Worm (Caenorhabditis elegans) whole organism, L2 larva: ENCODE measurements around the gene mdt-26.

ENCODE experiments used
- C34F6.9 ChIP-seq: fragments of 150-350 bp; optimal IDR thresholded peaks from 2 replicates; lab custom pipeline; 2014; ENCODE audit warnings: missing biosample characterization, missing genetic modification characterization
- F13H6.1 ChIP-seq: sonication (generic microtip); optimal IDR thresholded peaks from 2 replicates; lab custom pipeline; 2016; ENCODE audit warnings: missing genetic modification characterization, missing compliant biosample characterization
- R02D3.7 ChIP-seq: fragments of 150-350 bp; optimal IDR thresholded peaks from 2 replicates; lab custom pipeline; 2014; ENCODE audit warnings: missing biosample characterization, missing genetic modification characterization
- Y55F3AM.14 ChIP-seq: fragments of 200-800 bp; sonication (Bioruptor generic); optimal IDR thresholded peaks from 2 replicates; lab custom pipeline; 2018; ENCODE audit warnings: mild to moderate bottlenecking, missing genetic modification characterization, missing compliant biosample characterization
- ZK546.5 ChIP-seq: sonication (generic microtip); optimal IDR thresholded peaks from 2 replicates; lab custom pipeline; 2017; ENCODE audit warnings: missing biosample characterization, missing genetic modification characterization
- alr-1 ChIP-seq: fragments of 150-350 bp; optimal IDR thresholded peaks from 2 replicates; lab custom pipeline; 2014; ENCODE audit warnings: missing biosample characterization, missing genetic modification characterization
- aly-2 ChIP-seq: fragments of 150-350 bp; optimal IDR thresholded peaks from 2 replicates; lab custom pipeline; 2014; ENCODE audit warnings: missing biosample characterization, missing genetic modification characterization
- ama-1 ChIP-seq: fragments of 150-350 bp; optimal IDR thresholded peaks from 2 replicates; lab custom pipeline; 2018; ENCODE audit warnings: inconsistent platforms
- blmp-1 ChIP-seq: sonication (generic microtip); optimal IDR thresholded peaks from 2 replicates; lab custom pipeline; 2017; ENCODE audit warnings: missing genetic modification characterization, mild to moderate bottlenecking, missing compliant biosample characterization, antibody characterized with exemption, moderate library complexity; ENCODE audit not compliant: insufficient read depth
- ceh-16 ChIP-seq: fragments of 150-350 bp; optimal IDR thresholded peaks from 2 replicates; lab custom pipeline; 2014; ENCODE audit warnings: missing biosample characterization, missing genetic modification characterization
- ceh-82 ChIP-seq: fragments of 150-350 bp; optimal IDR thresholded peaks from 2 replicates; lab custom pipeline; 2014; ENCODE audit warnings: missing biosample characterization, missing genetic modification characterization
- crh-2 ChIP-seq: sonication (generic microtip); optimal IDR thresholded peaks from 2 replicates; lab custom pipeline; 2017; ENCODE audit warnings: missing biosample characterization, missing genetic modification characterization
- dmd-4 ChIP-seq: sonication (generic microtip); optimal IDR thresholded peaks from 2 replicates; lab custom pipeline; 2017; ENCODE audit warnings: missing biosample characterization, missing genetic modification characterization
- egl-27 ChIP-seq: sonication (generic microtip); optimal IDR thresholded peaks from 3 replicates; lab custom pipeline; 2017; ENCODE audit warnings: missing biosample characterization, missing genetic modification reagents, missing genetic modification characterization
- elt-1 ChIP-seq: fragments of 150-350 bp; optimal IDR thresholded peaks from 2 replicates; lab custom pipeline; 2014; ENCODE audit warnings: missing biosample characterization, missing genetic modification characterization
- elt-3 ChIP-seq: sonication (generic microtip); optimal IDR thresholded peaks from 2 replicates; lab custom pipeline; 2017; ENCODE audit warnings: missing biosample characterization, missing genetic modification characterization
- fos-1 ChIP-seq: fragments of 150-350 bp; optimal IDR thresholded peaks from 2 replicates; lab custom pipeline; 2014; ENCODE audit warnings: missing biosample characterization, missing genetic modification characterization
- gmeb-1 ChIP-seq: fragments of 150-350 bp; optimal IDR thresholded peaks from 2 replicates; lab custom pipeline; 2014; ENCODE audit warnings: missing biosample characterization, missing genetic modification characterization
- lin-11 ChIP-seq: fragments of 150-350 bp; sonication (generic microtip); optimal IDR thresholded peaks from 2 replicates; lab custom pipeline; 2014; ENCODE audit warnings: missing biosample characterization, missing genetic modification characterization, inconsistent platforms, mixed read lengths
- lin-13 ChIP-seq: fragments of 150-350 bp; optimal IDR thresholded peaks from 2 replicates; lab custom pipeline; 2014; ENCODE audit warnings: missing biosample characterization, missing genetic modification reagents, missing genetic modification characterization
- lin-39 ChIP-seq: fragments of 150-350 bp; optimal IDR thresholded peaks from 2 replicates; lab custom pipeline; 2014; ENCODE audit warnings: missing biosample characterization, missing genetic modification reagents, missing genetic modification characterization
- lsy-2 ChIP-seq, 2 experiments: fragments of 150-350 bp in 1 of 2; sonication (generic microtip) in 1 of 2; optimal IDR thresholded peaks; 2 replicates each; lab custom pipeline; 2014 to 2017; ENCODE audit warnings: missing biosample characterization in 2 of 2, missing genetic modification characterization in 2 of 2
- mab-5 ChIP-seq: fragments of 150-350 bp; optimal IDR thresholded peaks from 2 replicates; lab custom pipeline; 2014; ENCODE audit warnings: missing biosample characterization, missing genetic modification characterization
- mbf-1 ChIP-seq: sonication (generic microtip); optimal IDR thresholded peaks from 2 replicates; lab custom pipeline; 2017; ENCODE audit warnings: missing biosample characterization, missing genetic modification characterization
- mdl-1 ChIP-seq, 2 experiments: fragments of 150-350 bp in 1 of 2; sonication (generic microtip) in 1 of 2; optimal IDR thresholded peaks; 2 replicates each; lab custom pipeline; 2017; ENCODE audit warnings: missing biosample characterization in 2 of 2, missing genetic modification characterization in 2 of 2
- nhr-10 ChIP-seq: sonication (generic microtip); optimal IDR thresholded peaks from 2 replicates; lab custom pipeline; 2017; ENCODE audit warnings: missing biosample characterization, missing genetic modification characterization
- nhr-11 ChIP-seq: fragments of 150-350 bp; optimal IDR thresholded peaks from 2 replicates; lab custom pipeline; 2014; ENCODE audit warnings: missing biosample characterization, missing genetic modification characterization
- nhr-12 ChIP-seq: fragments of 150-350 bp; optimal IDR thresholded peaks from 2 replicates; lab custom pipeline; 2014; ENCODE audit warnings: missing biosample characterization, missing genetic modification characterization
- nhr-129 ChIP-seq: fragments of 150-350 bp; optimal IDR thresholded peaks from 2 replicates; lab custom pipeline; 2014; ENCODE audit warnings: missing biosample characterization, missing genetic modification characterization
- nhr-21 ChIP-seq: fragments of 150-350 bp; optimal IDR thresholded peaks from 2 replicates; lab custom pipeline; 2014; ENCODE audit warnings: missing biosample characterization, missing genetic modification characterization
- nhr-23 ChIP-seq: fragments of 150-350 bp; optimal IDR thresholded peaks from 2 replicates; lab custom pipeline; 2014; ENCODE audit warnings: missing biosample characterization, missing genetic modification reagents, missing genetic modification characterization
- nhr-237 ChIP-seq: fragments of 150-350 bp; optimal IDR thresholded peaks from 2 replicates; lab custom pipeline; 2014; ENCODE audit warnings: missing biosample characterization, missing genetic modification characterization
- nhr-25 ChIP-seq: fragments of 150-350 bp; sonication (generic microtip); optimal IDR thresholded peaks from 3 replicates; lab custom pipeline; 2014; ENCODE audit warnings: missing biosample characterization, missing genetic modification characterization
- nhr-6 ChIP-seq: fragments of 150-350 bp; optimal IDR thresholded peaks from 2 replicates; lab custom pipeline; 2014; ENCODE audit warnings: missing biosample characterization, missing genetic modification characterization
- nhr-77 ChIP-seq: fragments of 150-350 bp; optimal IDR thresholded peaks from 2 replicates; lab custom pipeline; 2014; ENCODE audit warnings: missing biosample characterization, missing genetic modification characterization
- peb-1 ChIP-seq: fragments of 150-350 bp; optimal IDR thresholded peaks from 2 replicates; lab custom pipeline; 2014; ENCODE audit warnings: missing biosample characterization, missing genetic modification characterization
- sem-4 ChIP-seq: fragments of 150-350 bp; optimal IDR thresholded peaks from 2 replicates; lab custom pipeline; 2014; ENCODE audit warnings: missing biosample characterization, missing genetic modification reagents, missing genetic modification characterization
- skn-1 ChIP-seq: sonication (generic microtip); optimal IDR thresholded peaks from 2 replicates; lab custom pipeline; 2017; ENCODE audit warnings: missing biosample characterization, missing genetic modification characterization
- sma-3 ChIP-seq: sonication (generic microtip); optimal IDR thresholded peaks from 2 replicates; lab custom pipeline; 2016; ENCODE audit warnings: missing genetic modification reagents, missing genetic modification characterization, missing compliant biosample characterization
- sma-9 ChIP-seq, 2 experiments: fragments of 150-350 bp in 1 of 2; sonication (generic microtip) in 1 of 2; optimal IDR thresholded peaks; 2 replicates each; lab custom pipeline; 2014 to 2016; ENCODE audit warnings: missing genetic modification characterization in 2 of 2, mild to moderate bottlenecking in 1 of 2, missing biosample characterization in 1 of 2, missing compliant biosample characterization in 1 of 2, missing genetic modification reagents in 1 of 2, moderate library complexity in 1 of 2
- snpc-4 ChIP-seq: fragments of 150-350 bp; optimal IDR thresholded peaks from 2 replicates; lab custom pipeline; 2014; ENCODE audit warnings: missing biosample characterization, missing genetic modification characterization
- unc-39 ChIP-seq: fragments of 150-350 bp; optimal IDR thresholded peaks from 2 replicates; lab custom pipeline; 2014; ENCODE audit warnings: missing biosample characterization, missing genetic modification characterization
- unc-55 ChIP-seq: fragments of 150-350 bp; sonication (generic microtip); optimal IDR thresholded peaks from 3 replicates; lab custom pipeline; 2014; ENCODE audit warnings: missing biosample characterization, missing genetic modification reagents, missing genetic modification characterization
- unc-62 ChIP-seq: fragments of 150-350 bp; optimal IDR thresholded peaks from 2 replicates; lab custom pipeline; 2014; ENCODE audit warnings: missing biosample characterization, missing genetic modification reagents, missing genetic modification characterization
- zag-1 ChIP-seq: fragments of 150-350 bp; optimal IDR thresholded peaks from 2 replicates; lab custom pipeline; 2014; ENCODE audit warnings: missing biosample characterization, missing genetic modification characterization
- ztf-1 ChIP-seq: fragments of 200-800 bp; sonication (Bioruptor generic); conservative IDR thresholded peaks from 2 replicates; pipeline ENCODE4 v1.3.6; 2022; ENCODE audit warnings: missing genetic modification characterization, missing compliant biosample characterization
- ztf-11 ChIP-seq: sonication (generic microtip); optimal IDR thresholded peaks from 2 replicates; lab custom pipeline; 2017; ENCODE audit warnings: missing biosample characterization, missing genetic modification characterization
- ztf-4 ChIP-seq: fragments of 150-350 bp; optimal IDR thresholded peaks from 2 replicates; lab custom pipeline; 2014; ENCODE audit warnings: missing biosample characterization, missing genetic modification characterization

Gene mdt-26

ce11 chrII:5698869-5699268 is 37.9 kb downstream of the mdt-26 start, which contains the start of the genes C25H3.10 and C25H3.1:
Gene C25H3.10 (minus strand): TSS chrII:5698969.
Gene C25H3.1 (plus strand): TSS chrII:5699071.
- TF ChIP-seq nhr-25 (tag; lab: Kevin White, UChicago) (no peak), snpc-4 (tag; lab: Kevin White, UChicago) (peak; percentile 6)
- TF ChIP-seq, all 48 proteins: peak for 1

ce11 chrII:5701485-5701884 is 40.5 kb downstream of the mdt-26 start:
- TF ChIP-seq elt-3 (tag; lab: Kevin White, UChicago): no peak
- TF ChIP-seq blmp-1 (tag; lab: Kevin White, UChicago): no peak
- TF ChIP-seq unc-39: no peak
- TF ChIP-seq gmeb-1 (tag; lab: Kevin White, UChicago): peak; percentile 69
- peak; percentile 42 for TF ChIP-seq lin-13 (GFP tag; lab: Kevin White, UChicago)
- peak; percentile 42 for TF ChIP-seq C34F6.9 (tag; lab: Kevin White, UChicago)
- no peak for TF ChIP-seq ceh-16 (tag; lab: Kevin White, UChicago)
- TF ChIP-seq alr-1 (tag; lab: Kevin White, UChicago): no peak
- TF ChIP-seq lin-11: no peak
- no peak for TF ChIP-seq nhr-77 (tag; lab: Kevin White, UChicago)
- no peak for TF ChIP-seq ZK546.5
- TF ChIP-seq ama-1 (lab: Kevin White, UChicago): peak; percentile 91
- no peak for TF ChIP-seq nhr-23 (tag; lab: Kevin White, UChicago)
- TF ChIP-seq aly-2 (tag; lab: Kevin White, UChicago): no peak
- TF ChIP-seq peb-1 (tag; lab: Kevin White, UChicago): no peak
- peak; percentile 5 for TF ChIP-seq egl-27 (tag; lab: Kevin White, UChicago)
- TF ChIP-seq ztf-1 (GFP tag; lab: Robert Waterston, UW): no peak
- peak; percentile 70 for TF ChIP-seq nhr-129
- TF ChIP-seq unc-62 (GFP tag; lab: Kevin White, UChicago): no peak
- TF ChIP-seq lin-39 (tag; lab: Kevin White, UChicago): no peak
- TF ChIP-seq nhr-25 (tag; lab: Kevin White, UChicago): peak; percentile 34
- TF ChIP-seq zag-1 (tag; lab: Kevin White, UChicago): no peak
- peak; percentile 44 for TF ChIP-seq mab-5 (tag; lab: Kevin White, UChicago)
- TF ChIP-seq nhr-12: no peak
- TF ChIP-seq sem-4 (tag; lab: Kevin White, UChicago): no peak
- TF ChIP-seq nhr-6 (tag; lab: Kevin White, UChicago): no peak
- no peak for TF ChIP-seq nhr-11 (tag; lab: Kevin White, UChicago)
- peak; percentile 66 to 77 for TF ChIP-seq mdl-1 (tag; optimal IDR thresholded peaks at IDR 0.05; lab: Kevin White, UChicago)
- TF ChIP-seq nhr-21: peak; percentile 82
- TF ChIP-seq nhr-237 (tag; lab: Kevin White, UChicago): no peak
- TF ChIP-seq ceh-82 (tag; lab: Kevin White, UChicago): no peak
- TF ChIP-seq unc-55 (GFP tag; lab: Kevin White, UChicago): no peak
- TF ChIP-seq snpc-4 (tag; lab: Kevin White, UChicago): peak; percentile 98
- no peak for TF ChIP-seq mbf-1 (tag; lab: Kevin White, UChicago)
- TF ChIP-seq lsy-2 (tag; optimal IDR thresholded peaks at IDR 0.05; lab: Kevin White, UChicago): peak; percentile 57 to 72
- TF ChIP-seq nhr-10: no peak
- no peak for TF ChIP-seq Y55F3AM.14 (GFP tag; lab: Kevin White, UChicago)
- TF ChIP-seq ztf-11: no peak
- no peak for TF ChIP-seq skn-1 (tag; lab: Kevin White, UChicago)
- peak; percentile 60 for TF ChIP-seq F13H6.1 (tag; lab: Kevin White, UChicago)
- peak; percentile 88 for TF ChIP-seq sma-9 (GFP tag; optimal IDR thresholded peaks at IDR 0.05; lab: Kevin White, UChicago)
- no peak for TF ChIP-seq sma-9 (tag; optimal IDR thresholded peaks at IDR 0.05; lab: Kevin White, UChicago)
- no peak for TF ChIP-seq R02D3.7 (tag; lab: Kevin White, UChicago)
- peak; percentile 81 for TF ChIP-seq sma-3 (GFP tag; lab: Kevin White, UChicago)
- no peak for TF ChIP-seq elt-1
- peak; percentile 74 for TF ChIP-seq fos-1 (tag; lab: Kevin White, UChicago)
- TF ChIP-seq dmd-4: no peak
- peak; percentile 77 for TF ChIP-seq crh-2
- TF ChIP-seq ztf-4 (tag; lab: Kevin White, UChicago): no peak
- TF ChIP-seq, all 48 proteins: peak for 17
